Worm (Caenorhabditis elegans) whole organism, young adult: ENCODE measurements around the gene irld-65.

Source experiments
- C06A6.2 ChIP-seq: fragments of 200-800 bp; sonication (Bioruptor generic); conservative IDR thresholded peaks from 2 replicates; pipeline ENCODE4 v1.3.6; 2022; ENCODE audit warnings: missing genetic modification characterization, missing compliant biosample characterization
- F22D6.2 ChIP-seq: sonication (generic microtip); optimal IDR thresholded peaks from 2 replicates; lab custom pipeline; 2016; ENCODE audit warnings: mild to moderate bottlenecking, missing genetic modification characterization, missing compliant biosample characterization
- F52B5.7 ChIP-seq: sonication (generic microtip); optimal IDR thresholded peaks from 2 replicates; lab custom pipeline; 2016; ENCODE audit warnings: mild to moderate bottlenecking, missing genetic modification characterization, missing compliant biosample characterization
- F57C9.4 ChIP-seq: sonication (generic microtip); optimal IDR thresholded peaks from 2 replicates; lab custom pipeline; 2017; ENCODE audit warnings: mild to moderate bottlenecking, missing genetic modification characterization, missing compliant biosample characterization
- Y53F4B.3 ChIP-seq: fragments of 200-800 bp; sonication (Bioruptor generic); IDR thresholded peaks from 2 replicates; pipeline ENCODE4 v1.3.6; 2022; ENCODE audit warnings: missing genetic modification reagents, missing genetic modification characterization, missing compliant biosample characterization
- Y53G8AR.9 ChIP-seq: fragments of 200-800 bp; sonication (Bioruptor generic); conservative IDR thresholded peaks from 2 replicates; pipeline ENCODE4 v1.3.6; 2022; ENCODE audit warnings: missing genetic modification reagents, missing genetic modification characterization, missing compliant biosample characterization
- Y79H2A.3 ChIP-seq: fragments of 200-800 bp; sonication (Bioruptor generic); conservative IDR thresholded peaks from 2 replicates; pipeline ENCODE4 v1.3.6; 2022; ENCODE audit warnings: missing genetic modification reagents, missing genetic modification characterization, missing compliant biosample characterization
- ZK185.1 ChIP-seq: sonication (generic microtip); optimal IDR thresholded peaks from 2 replicates; lab custom pipeline; 2016; ENCODE audit warnings: mild to moderate bottlenecking, missing genetic modification characterization, missing compliant biosample characterization; ENCODE audit not compliant: poor library complexity, severe bottlenecking
- akir-1 ChIP-seq: fragments of 200-800 bp; sonication (Bioruptor generic); optimal IDR thresholded peaks from 2 replicates; lab custom pipeline; 2018; ENCODE audit warnings: mild to moderate bottlenecking, missing genetic modification characterization, moderate library complexity, missing compliant biosample characterization
- aptf-3 ChIP-seq: fragments of 200-800 bp; sonication (Bioruptor generic); IDR thresholded peaks from 2 replicates; pipeline ENCODE4 v1.3.6; 2022; ENCODE audit warnings: missing genetic modification characterization, missing compliant biosample characterization
- athp-1 ChIP-seq: sonication (generic microtip); optimal IDR thresholded peaks from 2 replicates; lab custom pipeline; 2017; ENCODE audit warnings: mild to moderate bottlenecking, missing genetic modification characterization, missing compliant biosample characterization
- attf-6 ChIP-seq: fragments of 200-800 bp; sonication (Bioruptor generic); IDR thresholded peaks from 2 replicates; pipeline ENCODE4 v1.3.6; 2022; ENCODE audit warnings: missing genetic modification reagents, missing genetic modification characterization, missing compliant biosample characterization
- bed-1 ChIP-seq: fragments of 200-800 bp; sonication (Bioruptor generic); IDR thresholded peaks from 2 replicates; pipeline ENCODE4 v1.3.6; 2022; ENCODE audit warnings: missing genetic modification reagents, missing genetic modification characterization, missing compliant biosample characterization
- cebp-2 ChIP-seq: fragments of 200-800 bp; sonication (Bioruptor generic); IDR thresholded peaks from 2 replicates; pipeline ENCODE4 v1.3.6; 2022; ENCODE audit warnings: missing genetic modification characterization, missing compliant biosample characterization
- ceh-100 ChIP-seq: fragments of 200-800 bp; sonication (Bioruptor generic); IDR thresholded peaks from 2 replicates; pipeline ENCODE4 v1.3.6; 2022; ENCODE audit warnings: missing genetic modification reagents, missing genetic modification characterization, missing compliant biosample characterization
- ceh-27 ChIP-seq: fragments of 200-800 bp; sonication (Bioruptor generic); optimal IDR thresholded peaks from 2 replicates; lab custom pipeline; 2018; ENCODE audit warnings: mild to moderate bottlenecking, missing genetic modification characterization, moderate library complexity, missing compliant biosample characterization
- ceh-40 ChIP-seq: fragments of 200-800 bp; sonication (Bioruptor generic); IDR thresholded peaks from 2 replicates; pipeline ENCODE4 v1.3.6; 2022; ENCODE audit warnings: missing genetic modification characterization, missing compliant biosample characterization
- ceh-79 ChIP-seq: sonication (generic microtip); optimal IDR thresholded peaks from 2 replicates; lab custom pipeline; 2017; ENCODE audit warnings: mild to moderate bottlenecking, missing genetic modification characterization, missing compliant biosample characterization
- chd-7 ChIP-seq: sonication (generic microtip); optimal IDR thresholded peaks from 2 replicates; lab custom pipeline; 2016; ENCODE audit warnings: mild to moderate bottlenecking, missing genetic modification characterization, moderate library complexity, missing compliant biosample characterization
- dox-1 ChIP-seq: fragments of 200-800 bp; sonication (Bioruptor generic); IDR thresholded peaks from 2 replicates; pipeline ENCODE4 v1.3.6; 2022; ENCODE audit warnings: missing genetic modification reagents, missing genetic modification characterization, missing compliant biosample characterization
- dpl-1 ChIP-seq: fragments of 150-350 bp; optimal IDR thresholded peaks from 2 replicates; lab custom pipeline; 2014; ENCODE audit warnings: missing biosample characterization, missing genetic modification reagents, missing genetic modification characterization
- efl-1 ChIP-seq: fragments of 150-350 bp; optimal IDR thresholded peaks from 2 replicates; lab custom pipeline; 2014; ENCODE audit warnings: missing biosample characterization, missing genetic modification reagents, missing genetic modification characterization
- egl-18 ChIP-seq: fragments of 200-800 bp; sonication (Bioruptor generic); IDR thresholded peaks from 2 replicates; pipeline ENCODE4 v1.3.6; 2022; ENCODE audit warnings: missing genetic modification reagents, missing genetic modification characterization, missing compliant biosample characterization
- egl-44 ChIP-seq: fragments of 200-800 bp; sonication (Bioruptor generic); IDR thresholded peaks from 2 replicates; pipeline ENCODE4 v1.3.6; 2022; ENCODE audit warnings: missing genetic modification reagents, missing genetic modification characterization, missing compliant biosample characterization
- ekl-4 ChIP-seq: fragments of 200-800 bp; sonication (Bioruptor generic); IDR thresholded peaks from 2 replicates; pipeline ENCODE4 v1.3.6; 2022; ENCODE audit warnings: missing genetic modification reagents, missing genetic modification characterization, missing compliant biosample characterization
- ets-4 ChIP-seq: fragments of 200-800 bp; sonication (Bioruptor generic); optimal IDR thresholded peaks from 2 replicates; lab custom pipeline; 2018; ENCODE audit warnings: mild to moderate bottlenecking, missing genetic modification characterization, missing compliant biosample characterization
- hsf-1 ChIP-seq: fragments of 200-800 bp; sonication (Bioruptor generic); IDR thresholded peaks from 2 replicates; pipeline ENCODE4 v1.3.6; 2022; ENCODE audit warnings: missing genetic modification reagents, missing genetic modification characterization, missing compliant biosample characterization
- lag-1 ChIP-seq: fragments of 200-800 bp; sonication (Bioruptor generic); IDR thresholded peaks from 2 replicates; pipeline ENCODE4 v1.3.6; 2022; ENCODE audit warnings: missing genetic modification reagents, missing genetic modification characterization, missing compliant biosample characterization
- lin-26 ChIP-seq: fragments of 200-800 bp; sonication (Bioruptor generic); IDR thresholded peaks from 2 replicates; pipeline ENCODE4 v1.3.6; 2022; ENCODE audit warnings: missing genetic modification reagents, missing genetic modification characterization, missing compliant biosample characterization
- lin-35 ChIP-seq, 3 experiments: fragments of 150-350 bp in 2 of 3; sonication (generic microtip) in 1 of 3; optimal IDR thresholded peaks; 2 replicates each; lab custom pipeline; 2014 to 2018; ENCODE audit warnings: missing biosample characterization in 3 of 3, missing genetic modification characterization in 3 of 3, missing genetic modification reagents in 3 of 3
- madf-10 ChIP-seq: sonication (generic microtip); optimal IDR thresholded peaks from 2 replicates; lab custom pipeline; 2016; ENCODE audit warnings: mild to moderate bottlenecking, missing genetic modification characterization, missing compliant biosample characterization
- madf-6 ChIP-seq: fragments of 200-800 bp; sonication (Bioruptor generic); IDR thresholded peaks from 2 replicates; pipeline ENCODE4 v1.3.6; 2022; ENCODE audit warnings: missing genetic modification reagents, missing genetic modification characterization, missing compliant biosample characterization
- mxl-1 ChIP-seq: sonication (generic microtip); optimal IDR thresholded peaks from 2 replicates; lab custom pipeline; 2016; ENCODE audit warnings: missing genetic modification characterization, missing compliant biosample characterization
- nhr-120 ChIP-seq: fragments of 200-800 bp; sonication (Bioruptor generic); IDR thresholded peaks from 2 replicates; pipeline ENCODE4 v1.3.6; 2022; ENCODE audit warnings: missing genetic modification characterization, missing compliant biosample characterization
- nhr-90 ChIP-seq: sonication (generic microtip); optimal IDR thresholded peaks from 2 replicates; lab custom pipeline; 2016; ENCODE audit warnings: missing genotype, mild to moderate bottlenecking, missing genetic modification characterization, missing compliant biosample characterization
- sdz-38 ChIP-seq: sonication (generic microtip); optimal IDR thresholded peaks from 2 replicates; lab custom pipeline; 2016; ENCODE audit warnings: missing genotype, missing genetic modification characterization, missing compliant biosample characterization
- sea-2 ChIP-seq: fragments of 200-800 bp; sonication (Bioruptor generic); IDR thresholded peaks from 2 replicates; pipeline ENCODE4 v1.3.6; 2022; ENCODE audit warnings: missing genetic modification characterization, missing compliant biosample characterization
- snpc-1.1 ChIP-seq: sonication (generic microtip); optimal IDR thresholded peaks from 2 replicates; lab custom pipeline; 2017; ENCODE audit warnings: missing genetic modification characterization, mild to moderate bottlenecking, missing compliant biosample characterization, antibody characterized with exemption, moderate library complexity, missing genotype, missing genetic modification reagents; ENCODE audit not compliant: insufficient read depth
- snpc-3.4 ChIP-seq: sonication (generic microtip); optimal IDR thresholded peaks from 2 replicates; lab custom pipeline; 2017; ENCODE audit warnings: missing genetic modification characterization, mild to moderate bottlenecking, missing compliant biosample characterization, antibody characterized with exemption, moderate library complexity, missing genotype, missing genetic modification reagents
- snpc-4 ChIP-seq, 5 experiments: fragments of 150-350 bp in 1 of 5; sonication (generic microtip) in 4 of 5; optimal IDR thresholded peaks; 2 replicates each; lab custom pipeline; 2014 to 2018; ENCODE audit warnings: missing genetic modification characterization in 5 of 5, missing biosample characterization in 3 of 5, antibody characterized with exemption in 2 of 5, mild to moderate bottlenecking in 2 of 5, missing compliant biosample characterization in 2 of 5, missing genotype in 2 of 5, moderate library complexity in 2 of 5, missing genetic modification reagents in 1 of 5
- somi-1 ChIP-seq: fragments of 200-800 bp; sonication (Bioruptor generic); optimal IDR thresholded peaks from 2 replicates; lab custom pipeline; 2018; ENCODE audit warnings: mild to moderate bottlenecking, missing genetic modification characterization, missing compliant biosample characterization
- sptf-2 ChIP-seq: fragments of 200-800 bp; sonication (Bioruptor generic); optimal IDR thresholded peaks from 2 replicates; lab custom pipeline; 2018; ENCODE audit warnings: mild to moderate bottlenecking, missing genetic modification characterization, missing compliant biosample characterization
- xnd-1 ChIP-seq: sonication (generic microtip); optimal IDR thresholded peaks from 2 replicates; lab custom pipeline; 2016; ENCODE audit warnings: missing genotype, missing genetic modification reagents, missing genetic modification characterization, missing compliant biosample characterization
- zim-3 ChIP-seq: sonication (generic microtip); optimal IDR thresholded peaks from 2 replicates; lab custom pipeline; 2017; ENCODE audit warnings: mild to moderate bottlenecking, missing genetic modification characterization, moderate library complexity, missing compliant biosample characterization
- ztf-22 ChIP-seq: fragments of 200-800 bp; sonication (Bioruptor generic); optimal IDR thresholded peaks from 2 replicates; lab custom pipeline; 2018; ENCODE audit warnings: mild to moderate bottlenecking, missing genetic modification characterization, moderate library complexity, missing compliant biosample characterization
- ztf-26 ChIP-seq: sonication (generic microtip); optimal IDR thresholded peaks from 2 replicates; lab custom pipeline; 2017; ENCODE audit warnings: missing genetic modification characterization, missing compliant biosample characterization
- ztf-3 ChIP-seq: fragments of 200-800 bp; sonication (Bioruptor generic); optimal IDR thresholded peaks from 2 replicates; lab custom pipeline; 2018; ENCODE audit warnings: mild to moderate bottlenecking, missing genetic modification characterization, missing compliant biosample characterization

irld-65 gene

ce11 chrII:2888957-2889630 is 48.7 kb downstream of the irld-65 start, which contains the start of gene pinn-1:
Gene pinn-1, minus strand, starts transcription at chrII:2889007.
- TF ChIP-seq attf-6 (GFP tag; lab: Robert Waterston, UW), result no peak
- peak; percentile 68 for TF ChIP-seq ekl-4 (GFP tag; lab: Robert Waterston, UW)
- TF ChIP-seq ceh-40 (GFP tag; lab: Robert Waterston, UW), result no peak
- no peak for TF ChIP-seq ZK185.1 (tag; lab: Kevin White, UChicago)
- no peak for TF ChIP-seq sea-2
- peak; percentile 72 for TF ChIP-seq F52B5.7 (tag; lab: Kevin White, UChicago)
- peak; percentile 50; the same call in 1 of the 2 replicates for TF ChIP-seq egl-18
- peak; percentile 94 for TF ChIP-seq dox-1 (GFP tag; lab: Robert Waterston, UW)
- peak; percentile 83 for TF ChIP-seq madf-6 (GFP tag; lab: Robert Waterston, UW)
- 0 out of 2 replicates have a peak, but pooled peaks have one; percentile 71 for TF ChIP-seq cebp-2 (GFP tag; lab: Robert Waterston, UW)
- peak; percentile 60 for TF ChIP-seq zim-3
- TF ChIP-seq Y53F4B.3 (GFP tag; lab: Robert Waterston, UW), result peak; percentile 10; the same call in 1 of the 2 replicates
- no peak for TF ChIP-seq ets-4 (GFP tag; lab: Kevin White, UChicago)
- peak; percentile 47 for TF ChIP-seq dpl-1
- no peak for TF ChIP-seq aptf-3
- no peak for TF ChIP-seq mxl-1 (tag; lab: Kevin White, UChicago)
- TF ChIP-seq ztf-3 (GFP tag; lab: Kevin White, UChicago), result no peak
- TF ChIP-seq nhr-90, result no peak
- TF ChIP-seq somi-1 (GFP tag; lab: Kevin White, UChicago), result no peak
- no peak for TF ChIP-seq lag-1 (GFP tag; lab: Robert Waterston, UW)
- peak; percentile 66; the same call in 1 of the 2 replicates for TF ChIP-seq hsf-1 (GFP tag; lab: Robert Waterston, UW)
- TF ChIP-seq xnd-1 (tag; lab: Kevin White, UChicago), result peak; percentile 37
- peak; percentile 66 for TF ChIP-seq lin-26
- peak; percentile 86 for TF ChIP-seq chd-7 (tag; lab: Kevin White, UChicago)
- TF ChIP-seq ceh-79, result peak; percentile 59
- TF ChIP-seq Y79H2A.3 (GFP tag; lab: Robert Waterston, UW), result no peak
- TF ChIP-seq Y53G8AR.9, result peak; percentile 87
- no peak for TF ChIP-seq snpc-4 (GFP tag; optimal IDR thresholded peaks at IDR 0.05; lab: Kevin White, UChicago)
- TF ChIP-seq snpc-4 (tag; optimal IDR thresholded peaks at IDR 0.05; lab: Kevin White, UChicago), result peak; percentile 29 to 76 (median 45)
- peak; percentile 69 for TF ChIP-seq madf-10 (tag; lab: Kevin White, UChicago)
- TF ChIP-seq ceh-27 (GFP tag; lab: Kevin White, UChicago), result peak; percentile 96
- peak; percentile 61 for TF ChIP-seq F57C9.4
- peak; percentile 31 for TF ChIP-seq snpc-3.4
- TF ChIP-seq ceh-100 (GFP tag; lab: Robert Waterston, UW), result peak; percentile 85
- peak; percentile 69 for TF ChIP-seq ztf-26 (tag; lab: Kevin White, UChicago)
- TF ChIP-seq ztf-22 (GFP tag; lab: Kevin White, UChicago), result peak; percentile 30
- no peak for TF ChIP-seq C06A6.2 (GFP tag; lab: Robert Waterston, UW)
- TF ChIP-seq lin-35 (GFP tag; optimal IDR thresholded peaks at IDR 0.05; lab: Kevin White, UChicago), result peak in 1 of 3 experiments; percentile 69
- no peak for TF ChIP-seq sdz-38 (tag; lab: Kevin White, UChicago)
- peak; percentile 52 for TF ChIP-seq efl-1 (GFP tag; lab: Kevin White, UChicago)
- peak; percentile 68; the same call in 1 of the 2 replicates for TF ChIP-seq egl-44
- TF ChIP-seq snpc-1.1, result peak; percentile 17
- TF ChIP-seq bed-1 (GFP tag; lab: Robert Waterston, UW), result no peak
- TF ChIP-seq akir-1 (GFP tag; lab: Kevin White, UChicago), result no peak
- TF ChIP-seq athp-1 (tag; lab: Kevin White, UChicago), result peak; percentile 95
- peak; percentile 62 for TF ChIP-seq sptf-2
- no peak for TF ChIP-seq nhr-120
- peak; percentile 66 for TF ChIP-seq F22D6.2 (tag; lab: Kevin White, UChicago)
